Worm (Caenorhabditis elegans): Measurements from ENCODE around the gene C34C12.2.
"Not testable (repeated sequence)": the region's sequence is repeated elsewhere in the genome, so short reads cannot be mapped to it uniquely, and the experiment has no call there.

C34C12.2 gene

DNA sequence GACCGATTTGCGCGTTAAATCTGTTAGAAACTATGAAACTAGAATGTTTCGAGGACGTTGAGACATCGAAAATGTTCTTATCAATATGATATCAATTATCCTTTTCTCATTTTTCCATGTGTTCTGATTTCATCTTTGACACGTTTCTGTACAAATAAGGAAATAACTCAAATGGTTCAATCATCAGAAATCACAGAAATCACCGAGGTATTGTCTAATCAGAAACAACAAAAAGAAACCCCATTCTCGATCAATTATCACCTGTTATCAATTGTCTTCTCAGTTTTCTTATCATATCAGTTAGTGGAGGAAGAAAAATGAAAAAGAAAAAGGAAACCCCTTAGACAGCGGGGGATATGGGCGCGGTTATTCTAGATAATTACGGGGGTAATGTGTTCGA is 18.4 kb upstream of the C34C12.2 start:
- TF ChIP-seq cnd-1 (tag; optimal IDR thresholded peaks at IDR 0.05) (no peak), mls-2 (tag; optimal IDR thresholded peaks at IDR 0.05) (no peak), mep-1 (tag; optimal IDR thresholded peaks at IDR 0.05) (no peak), nhr-76 (tag; optimal IDR thresholded peaks at IDR 0.05) (no peak), nhr-12 (tag; optimal IDR thresholded peaks at IDR 0.05) (no peak), mab-5 (tag; optimal IDR thresholded peaks at IDR 0.05) (no peak), ceh-43 (GFP tag; optimal IDR thresholded peaks at IDR 0.05) (no peak), sem-2 (GFP tag; optimal IDR thresholded peaks at IDR 0.05) (no peak), drap-1 (GFP tag; optimal IDR thresholded peaks at IDR 0.05) (no peak)

DNA sequence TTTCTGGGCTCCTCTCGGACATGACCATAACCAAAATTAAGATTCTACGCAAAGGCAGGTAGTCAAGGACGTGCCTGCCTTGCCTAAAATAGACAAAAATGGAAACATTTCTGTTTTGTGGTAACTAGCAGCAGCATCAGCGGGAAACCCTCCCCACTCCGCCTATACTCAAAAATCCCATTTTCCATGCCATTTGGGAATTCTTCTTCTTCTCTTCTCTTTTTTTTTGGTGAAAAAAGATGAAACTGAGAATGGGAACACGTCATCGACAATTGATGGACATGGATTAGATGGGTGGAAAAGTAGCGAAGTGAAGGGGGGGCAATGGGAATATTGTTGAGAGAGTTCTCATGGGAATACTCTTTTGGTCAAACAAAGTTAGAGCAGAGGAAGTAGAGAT is 16.4 kb upstream of the C34C12.2 start:
- no peak for TF ChIP-seq ceh-83 (GFP tag; optimal IDR thresholded peaks at IDR 0.05)
- TF ChIP-seq cnd-1 (tag; optimal IDR thresholded peaks at IDR 0.05), result no peak
- TF ChIP-seq elt-1 (tag; optimal IDR thresholded peaks at IDR 0.05; ENCODE audit: borderline replicate concordance, insufficient read depth), result no peak

DNA sequence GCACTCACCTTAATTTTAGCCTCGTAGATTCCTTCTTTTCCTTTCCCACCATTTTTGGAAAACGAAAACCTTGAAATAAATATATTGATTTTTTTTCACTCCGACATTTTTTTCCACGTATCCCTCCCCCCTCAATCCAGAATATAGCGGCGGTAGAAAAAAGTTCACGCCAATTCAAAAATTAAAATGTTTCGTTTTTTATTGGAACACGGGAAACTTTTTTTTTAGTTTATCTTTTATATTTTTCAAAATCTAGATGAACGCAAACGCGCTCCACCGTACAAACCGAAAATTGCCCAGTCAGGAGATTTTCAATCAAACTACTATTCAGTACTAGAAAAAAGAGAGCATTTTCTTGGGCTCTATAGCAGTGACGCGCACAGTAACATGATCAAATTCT is 9.4 kb upstream of the C34C12.2 start, which contains the start of gene spe-41:
Gene spe-41, minus strand, starts transcription at position 72 of the 400 bp plus-strand sequence.
- TF ChIP-seq ceh-83 (GFP tag; optimal IDR thresholded peaks at IDR 0.05) (no peak), unc-62 (GFP tag; optimal IDR thresholded peaks at IDR 0.05) (no peak), M03D4.4 (tag; optimal IDR thresholded peaks at IDR 0.05) (no peak), ces-1 (GFP tag; optimal IDR thresholded peaks at IDR 0.05) (no peak), mls-2 (tag; optimal IDR thresholded peaks at IDR 0.05) (no peak), flh-1 (GFP tag; optimal IDR thresholded peaks at IDR 0.05) (no peak), lsy-2 (tag; optimal IDR thresholded peaks at IDR 0.05) (no peak), snpc-4 (tag; optimal IDR thresholded peaks at IDR 0.05) (no peak), nhr-237 (tag; optimal IDR thresholded peaks at IDR 0.05) (no peak), mep-1 (tag; optimal IDR thresholded peaks at IDR 0.05) (no peak), ceh-39 (tag; optimal IDR thresholded peaks at IDR 0.05) (no peak), blmp-1 (tag; optimal IDR thresholded peaks at IDR 0.05) (no peak)

DNA sequence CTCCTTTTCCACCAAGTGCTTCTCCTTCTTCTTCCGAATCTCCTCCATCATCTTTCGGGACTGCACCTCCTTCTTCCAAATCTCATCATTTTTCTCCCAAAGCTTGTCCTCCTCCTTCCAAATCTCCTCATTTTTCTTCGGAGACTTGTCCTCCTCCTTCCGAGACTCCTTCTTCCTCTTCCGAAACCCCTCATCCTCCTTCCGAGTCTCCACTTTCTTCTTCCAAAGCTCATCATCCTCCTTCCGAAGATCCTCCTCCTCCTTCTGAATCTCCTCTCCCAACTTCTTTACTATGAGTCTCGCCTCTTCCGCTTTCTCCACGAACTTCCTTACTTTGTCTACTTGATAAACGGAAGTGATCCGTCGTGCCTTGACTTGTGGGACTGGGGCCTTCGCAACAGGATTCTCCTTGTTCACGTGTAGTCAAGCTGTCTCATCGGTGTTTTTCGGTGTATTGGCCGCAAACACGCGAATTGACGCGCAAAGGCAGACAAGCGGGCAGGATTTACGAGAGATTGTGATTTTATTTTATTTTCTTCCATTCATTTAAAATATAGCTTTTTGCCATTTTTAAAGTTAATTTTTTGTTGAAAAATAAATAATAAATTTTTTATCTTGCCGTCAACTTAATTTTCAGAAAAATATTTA is 899 bp upstream of the C34C12.2 start, which contains the start of the genes K01A11.3 and C34C12.12:
Gene K01A11.3, minus strand, starts transcription at position 51 of the 648 bp plus-strand sequence.
Gene C34C12.12, plus strand, starts transcription at position 632 of the 648 bp plus-strand sequence.
- TF ChIP-seq nhr-28 (tag; optimal IDR thresholded peaks at IDR 0.05) (no peak), ceh-43 (GFP tag; optimal IDR thresholded peaks at IDR 0.05) (no peak), sptf-1 (tag; optimal IDR thresholded peaks at IDR 0.05) (no peak), snpc-4 (tag; optimal IDR thresholded peaks at IDR 0.05) (no peak), bed-3 (GFP tag; optimal IDR thresholded peaks at IDR 0.05) (no peak), hlh-1 (tag; optimal IDR thresholded peaks at IDR 0.05) (no peak), tbx-8 (GFP tag; optimal IDR thresholded peaks at IDR 0.05) (no peak), mls-2 (tag; optimal IDR thresholded peaks at IDR 0.05) (no peak), nhr-76 (tag; optimal IDR thresholded peaks at IDR 0.05) (no peak), M03D4.4 (tag; optimal IDR thresholded peaks at IDR 0.05) (no peak), ham-2 (GFP tag; optimal IDR thresholded peaks at IDR 0.05) (no peak), lsy-2 (tag; optimal IDR thresholded peaks at IDR 0.05) (no peak), flh-1 (GFP tag; optimal IDR thresholded peaks at IDR 0.05) (no peak), mab-5 (tag; optimal IDR thresholded peaks at IDR 0.05) (no peak), ceh-39 (tag; optimal IDR thresholded peaks at IDR 0.05) (no peak), nhr-2 (tag; optimal IDR thresholded peaks at IDR 0.05) (no peak), drap-1 (GFP tag; optimal IDR thresholded peaks at IDR 0.05) (no peak)

DNA sequence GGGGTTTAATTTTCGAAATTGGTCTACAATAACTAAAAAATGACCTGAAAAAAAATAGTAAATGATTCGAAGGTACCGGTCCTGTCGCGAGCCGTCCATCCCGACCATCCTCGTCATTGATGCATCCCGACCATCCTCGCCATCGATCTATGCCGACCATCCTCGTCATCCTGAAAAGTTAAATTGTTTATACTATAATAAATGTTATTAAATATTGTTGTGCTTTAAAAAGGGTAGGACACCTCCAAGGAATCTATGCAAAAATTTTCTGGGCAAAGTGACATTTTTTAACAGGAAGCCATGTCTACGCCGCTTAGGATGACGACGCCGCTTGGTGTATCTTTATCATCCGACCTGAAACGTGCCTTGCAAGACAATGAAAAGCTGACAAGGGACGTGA is 459 bp downstream of the C34C12.2 start, which contains the start of gene C34C12.1:
Gene C34C12.1, plus strand, starts transcription at position 301 of the 400 bp plus-strand sequence.
- not testable (repeated sequence) for TF ChIP-seq elt-3, nhr-12, mab-5 (tag; optimal IDR thresholded peaks at IDR 0.05)

DNA sequence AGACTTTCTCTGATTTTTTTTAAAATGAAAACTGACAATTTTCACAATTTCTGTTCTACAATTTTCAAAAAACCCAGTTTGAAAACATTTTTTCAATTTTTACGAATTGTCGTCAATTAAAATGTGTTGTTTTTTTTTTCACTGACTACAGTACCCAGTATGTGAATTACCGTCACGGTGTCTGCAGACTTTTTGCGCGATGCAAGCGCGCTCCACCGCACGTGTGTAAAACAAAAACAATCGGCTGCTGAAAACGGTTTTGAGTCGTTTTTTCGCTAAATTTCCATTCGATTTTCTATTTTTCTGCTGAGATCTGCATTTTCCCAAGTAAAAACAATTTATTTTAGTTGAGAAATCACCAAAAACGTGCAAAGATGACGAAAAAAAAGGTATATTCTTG is 2.6 kb downstream of the C34C12.2 start:
- no peak for TF ChIP-seq sem-2 (GFP tag; optimal IDR thresholded peaks at IDR 0.05)
- no peak for TF ChIP-seq snpc-4 (tag; optimal IDR thresholded peaks at IDR 0.05)
- no peak for TF ChIP-seq nhr-76 (tag; optimal IDR thresholded peaks at IDR 0.05)
- no peak for TF ChIP-seq ceh-83 (GFP tag; optimal IDR thresholded peaks at IDR 0.05)
- TF ChIP-seq lin-13 (tag; optimal IDR thresholded peaks at IDR 0.05), result peak; percentile 92
- TF ChIP-seq unc-120 (tag; optimal IDR thresholded peaks at IDR 0.05; ENCODE audit: poor library complexity, severe bottlenecking), result peak; percentile 30
- peak; percentile 65 for TF ChIP-seq pha-4 (tag; optimal IDR thresholded peaks at IDR 0.05)
- TF ChIP-seq ces-1 (GFP tag; optimal IDR thresholded peaks at IDR 0.05), result peak; percentile 88
- no peak for TF ChIP-seq nhr-28 (tag; optimal IDR thresholded peaks at IDR 0.05)
- peak; percentile 68 for TF ChIP-seq tbx-8 (GFP tag; optimal IDR thresholded peaks at IDR 0.05)
- peak; percentile 42 for TF ChIP-seq nhr-2 (tag; optimal IDR thresholded peaks at IDR 0.05)
- peak; percentile 37 for TF ChIP-seq hlh-1 (tag; optimal IDR thresholded peaks at IDR 0.05)
- TF ChIP-seq zip-8 (tag; optimal IDR thresholded peaks at IDR 0.05), result no peak
- TF ChIP-seq bed-3 (GFP tag; optimal IDR thresholded peaks at IDR 0.05), result no peak
- TF ChIP-seq ham-2 (GFP tag; optimal IDR thresholded peaks at IDR 0.05), result no peak
- TF ChIP-seq lin-32 (GFP tag; optimal IDR thresholded peaks at IDR 0.05), result no peak
- peak; percentile 6 for TF ChIP-seq cnd-1 (tag; optimal IDR thresholded peaks at IDR 0.05)
- TF ChIP-seq unc-39 (tag; optimal IDR thresholded peaks at IDR 0.05), result no peak
- TF ChIP-seq mls-2 (tag; optimal IDR thresholded peaks at IDR 0.05), result no peak
- no peak for TF ChIP-seq blmp-1 (tag; optimal IDR thresholded peaks at IDR 0.05)
- peak; percentile 98 for TF ChIP-seq lsy-2 (tag; optimal IDR thresholded peaks at IDR 0.05)
- TF ChIP-seq M03D4.4 (tag; optimal IDR thresholded peaks at IDR 0.05), result no peak
- no peak for TF ChIP-seq nhr-12 (tag; optimal IDR thresholded peaks at IDR 0.05)
- peak; percentile 57 for TF ChIP-seq drap-1 (GFP tag; optimal IDR thresholded peaks at IDR 0.05)
- no peak for TF ChIP-seq mab-5 (tag; optimal IDR thresholded peaks at IDR 0.05)
- TF ChIP-seq nhr-237 (tag; optimal IDR thresholded peaks at IDR 0.05), result peak; percentile 97
- TF ChIP-seq elt-1 (tag; optimal IDR thresholded peaks at IDR 0.05; ENCODE audit: borderline replicate concordance, insufficient read depth), result no peak
- TF ChIP-seq sptf-1 (tag; optimal IDR thresholded peaks at IDR 0.05), result peak; percentile 75
- TF ChIP-seq mep-1 (tag; optimal IDR thresholded peaks at IDR 0.05), result peak; percentile 98
